Worm (Caenorhabditis elegans): ENCODE data around the gene C06E7.4.

C06E7.4 gene

DNA sequence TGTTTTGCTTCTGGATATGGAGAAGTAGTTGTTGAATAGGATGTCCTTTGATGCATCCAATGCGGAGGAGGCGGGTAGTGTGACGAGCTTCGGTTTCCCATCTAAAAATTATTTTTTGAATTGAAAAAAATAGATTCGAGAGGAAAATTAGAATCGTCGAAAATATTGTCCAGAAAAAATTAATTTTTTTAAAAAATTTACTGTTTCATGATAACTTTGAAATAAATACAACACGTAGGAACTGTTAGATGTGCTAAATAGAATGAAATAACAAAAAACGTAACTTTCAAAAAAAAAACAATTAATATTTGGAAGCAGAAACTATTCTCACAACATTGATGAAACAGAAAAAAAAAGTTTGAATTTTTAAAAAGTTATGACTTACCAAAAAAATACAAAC is at the start of gene C06E7.4:
TSS of gene C06E7.4 (minus strand) at position 101 of the 400 bp plus-strand sequence.
- TF ChIP-seq unc-62 (GFP tag; optimal IDR thresholded peaks at IDR 0.05), result no peak

DNA sequence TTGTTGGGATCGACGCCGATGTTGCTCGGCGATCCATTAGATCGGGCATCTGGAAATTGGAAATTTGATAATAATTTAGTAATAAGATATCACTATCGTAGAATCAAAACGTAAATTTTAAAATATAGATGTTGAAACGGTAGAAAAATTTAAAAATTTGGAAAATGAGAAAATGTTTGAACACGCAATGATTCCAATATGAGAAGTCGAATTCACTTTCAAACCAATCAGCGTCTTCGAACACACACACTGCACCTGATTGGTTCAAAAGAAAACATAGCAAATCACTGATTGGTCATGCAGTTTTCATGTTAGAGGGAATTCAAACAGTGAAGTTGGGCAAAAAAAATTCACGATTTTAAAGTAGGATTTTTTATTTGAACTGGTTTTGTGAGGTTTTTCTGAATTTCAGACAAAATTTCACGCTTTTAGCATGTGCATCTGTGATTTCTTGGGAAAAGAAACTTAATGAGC is 43.6 kb upstream of the C06E7.4 start, which contains the start of gene H04M03.12:
TSS of gene H04M03.12 (minus strand) at position 51 of the 474 bp plus-strand sequence.
- TF ChIP-seq unc-62 (GFP tag; optimal IDR thresholded peaks at IDR 0.05), result no peak

DNA sequence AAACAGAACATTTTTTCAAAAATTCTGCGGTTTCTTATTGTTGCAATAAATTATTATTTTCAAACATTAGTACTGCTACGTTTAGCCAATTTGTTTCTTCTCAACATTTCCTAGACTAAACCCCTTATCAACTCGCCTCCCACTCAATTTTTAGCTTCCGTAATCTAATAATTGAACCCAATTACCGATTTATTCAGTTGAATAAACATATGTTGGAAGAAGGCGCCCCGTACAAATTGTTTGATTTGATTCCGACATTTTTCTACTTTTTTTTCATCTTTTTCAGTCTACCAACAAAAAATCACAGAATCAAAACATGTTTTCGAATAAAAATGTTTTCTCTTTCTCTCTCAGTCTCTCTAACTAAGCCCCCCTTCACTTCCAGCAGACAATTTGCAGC is 43.0 kb upstream of the C06E7.4 start:
- no peak for TF ChIP-seq unc-62 (GFP tag; optimal IDR thresholded peaks at IDR 0.05)

DNA sequence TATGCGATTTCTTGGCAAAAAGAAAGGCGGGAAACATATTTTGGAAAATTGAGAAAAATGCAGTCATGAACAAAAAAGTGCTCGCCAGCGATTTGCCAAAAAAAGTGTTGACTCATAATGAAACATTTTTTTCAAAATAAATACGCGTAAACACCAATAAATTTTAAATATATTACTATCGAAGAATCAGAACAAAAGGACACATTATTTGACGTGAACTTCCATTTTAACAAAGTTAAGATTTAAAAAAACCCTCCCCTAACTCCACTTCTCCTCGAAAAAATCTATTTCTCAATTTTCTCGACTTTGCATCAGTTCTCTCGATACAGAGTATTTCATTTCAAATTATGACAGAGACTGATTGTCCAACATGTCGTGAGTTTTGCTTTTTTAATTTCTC is 36.6 kb upstream of the C06E7.4 start, which contains the start of gene pck-3:
TSS of gene pck-3 (plus strand) at position 301 of the 400 bp plus-strand sequence.
- TF ChIP-seq unc-62 (GFP tag; optimal IDR thresholded peaks at IDR 0.05), result no peak

DNA sequence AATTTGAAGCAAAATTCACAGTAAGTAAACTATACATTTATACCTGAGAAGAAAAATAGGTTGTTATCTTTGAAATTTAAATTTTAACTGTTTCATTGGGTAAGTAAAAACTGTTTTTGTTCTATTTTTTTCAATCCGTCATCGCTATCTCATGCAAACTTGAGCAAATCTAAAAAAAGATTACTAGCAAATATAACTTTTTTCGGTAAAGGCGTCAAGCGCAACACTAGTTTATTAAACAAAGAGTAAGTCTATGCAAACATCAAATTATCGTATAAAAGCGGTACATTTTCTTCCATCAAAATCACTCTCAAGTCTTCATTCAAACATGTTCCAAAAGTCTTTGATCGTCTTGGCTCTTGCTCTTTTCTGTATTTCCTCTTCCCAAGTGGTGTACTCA is 35.4 kb upstream of the C06E7.4 start, which contains the start of gene nspb-6:
TSS of gene nspb-6 (plus strand) at position 301 of the 400 bp plus-strand sequence.
- TF ChIP-seq unc-62 (GFP tag; optimal IDR thresholded peaks at IDR 0.05), result no peak

- no peak for TF ChIP-seq unc-62 (GFP tag; optimal IDR thresholded peaks at IDR 0.05)
Measured at ce11 chrIV:5891265-5891664, 31.5 kb upstream of the C06E7.4 start, which contains the start of gene H04M03.3. Gene H04M03.3, plus strand, starts transcription at chrIV:5891565.

ce11 chrIV:5886605-5887004 is 26.8 kb upstream of the C06E7.4 start:
- TF ChIP-seq unc-62 (GFP tag; optimal IDR thresholded peaks at IDR 0.05), result no peak

DNA sequence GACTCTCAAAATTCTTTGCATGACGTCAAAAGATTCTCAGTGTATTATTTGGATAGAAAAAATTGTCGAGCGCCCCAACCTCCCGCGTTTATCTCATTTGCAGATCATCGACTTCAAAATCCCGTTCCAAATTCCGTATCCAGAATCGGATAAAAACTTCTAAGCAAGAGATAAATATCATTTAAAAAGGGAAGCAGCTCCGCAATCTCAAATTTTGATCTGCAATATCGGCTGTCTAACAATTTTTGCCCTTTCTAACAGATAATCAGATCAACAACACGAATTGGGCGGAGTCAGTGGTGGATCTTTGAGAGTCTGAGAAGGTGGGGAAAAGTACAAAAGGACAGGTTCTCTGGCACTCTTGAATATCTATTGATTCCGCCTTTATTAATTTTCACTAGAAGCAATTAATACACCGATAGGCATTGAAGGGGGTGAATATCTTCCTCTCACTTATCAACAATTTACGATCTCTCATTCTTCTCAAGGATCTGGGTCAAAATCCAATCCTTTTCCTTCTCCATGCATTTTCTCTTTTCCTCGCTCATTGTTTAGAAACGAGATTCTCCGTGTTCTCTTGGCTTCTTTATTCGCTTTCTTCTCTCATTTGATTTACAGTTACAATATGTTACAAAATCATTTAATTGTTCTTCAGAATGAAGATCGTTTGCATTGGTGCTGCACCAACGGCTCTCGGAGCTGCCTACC is 25.6 kb upstream of the C06E7.4 start, which contains the start of gene glf-1:
TSS of gene glf-1 (plus strand) at position 656 of the 708 bp plus-strand sequence.
- TF ChIP-seq unc-62 (GFP tag; optimal IDR thresholded peaks at IDR 0.05), result no peak

- TF ChIP-seq unc-62 (GFP tag; optimal IDR thresholded peaks at IDR 0.05), result no peak
Measured at ce11 chrIV:5884500-5884899, 24.7 kb upstream of the C06E7.4 start, which contains the start of gene H04M03.11. Gene H04M03.11, minus strand, starts transcription at chrIV:5884600.

ce11 chrIV:5879853-5880252 is 20.1 kb upstream of the C06E7.4 start, which contains the start of gene srv-22:
Gene srv-22, minus strand, starts transcription at chrIV:5879953.
- TF ChIP-seq unc-62 (GFP tag; optimal IDR thresholded peaks at IDR 0.05), result no peak

ce11 chrIV:5877246-5877645 is 17.5 kb upstream of the C06E7.4 start, which contains the start of gene srv-21:
Gene srv-21, minus strand, starts transcription at chrIV:5877346.
- no peak for TF ChIP-seq unc-62 (GFP tag; optimal IDR thresholded peaks at IDR 0.05)

- no peak for TF ChIP-seq unc-62 (GFP tag; optimal IDR thresholded peaks at IDR 0.05)
Measured at ce11 chrIV:5873825-5874224, 14.0 kb upstream of the C06E7.4 start, which contains the start of gene srv-19. Gene srv-19, minus strand, starts transcription at chrIV:5873925.

ce11 chrIV:5870072-5870471 is 10.3 kb upstream of the C06E7.4 start, which contains the start of gene srv-17:
Gene srv-17, minus strand, starts transcription at chrIV:5870172.
- no peak for TF ChIP-seq unc-62 (GFP tag; optimal IDR thresholded peaks at IDR 0.05)

DNA sequence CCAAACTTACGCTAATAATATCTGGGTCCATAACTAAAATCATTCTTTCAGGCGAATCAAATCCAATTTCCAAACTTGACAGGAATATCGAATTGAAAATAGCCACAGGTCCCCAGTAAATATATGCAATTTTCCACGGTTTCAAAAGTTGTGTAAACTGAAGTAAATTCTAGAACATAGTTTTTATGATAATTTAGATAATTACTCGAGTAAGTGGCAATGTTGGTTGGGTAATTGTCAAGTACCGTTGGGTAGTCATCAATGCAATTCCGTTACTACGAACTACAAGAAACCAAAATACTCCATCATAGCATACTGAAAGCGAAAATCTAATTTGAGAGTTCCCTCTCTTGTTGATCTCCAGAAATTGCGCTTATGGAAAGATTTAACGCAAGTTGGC is 9.6 kb upstream of the C06E7.4 start:
- no peak for TF ChIP-seq unc-62 (GFP tag; optimal IDR thresholded peaks at IDR 0.05)

ce11 chrIV:5867189-5867588 is 7.4 kb upstream of the C06E7.4 start, which contains the start of gene C06E7.88:
Gene C06E7.88, minus strand, starts transcription at chrIV:5867289.
- TF ChIP-seq unc-62 (GFP tag; optimal IDR thresholded peaks at IDR 0.05), result no peak

DNA sequence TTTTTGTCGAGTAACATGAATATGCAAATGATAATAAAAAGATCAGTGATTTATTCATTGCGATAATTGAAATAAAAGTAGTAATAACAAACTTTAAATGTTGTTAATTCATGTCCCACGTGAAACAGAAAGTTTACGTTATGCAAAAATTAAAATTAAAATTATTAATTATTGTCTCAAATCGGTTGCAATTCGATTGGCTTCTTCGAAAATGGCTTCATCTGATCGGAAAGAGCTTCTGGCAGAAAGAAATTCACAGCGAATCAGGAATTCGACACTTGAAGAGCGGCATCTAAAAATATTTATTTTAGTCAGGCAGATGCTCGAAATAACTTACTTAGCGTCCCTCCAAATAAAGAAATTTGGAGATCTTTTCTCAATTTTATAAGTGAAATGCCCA is 6.0 kb upstream of the C06E7.4 start, which contains the start of gene spe-27:
TSS of gene spe-27 (minus strand) at position 101 of the 400 bp plus-strand sequence.
- TF ChIP-seq unc-62 (GFP tag; optimal IDR thresholded peaks at IDR 0.05), result no peak

ce11 chrIV:5860762-5861161 is 986 bp upstream of the C06E7.4 start:
- TF ChIP-seq unc-62 (GFP tag; optimal IDR thresholded peaks at IDR 0.05), result no peak

All from whole organism, dauer.